Worm (Caenorhabditis elegans) whole organism, L4 larva: ENCODE data around the gene R13A1.1.

ENCODE experiments used
- T20F7.1 ChIP-seq: fragments of 200-800 bp; sonication (Bioruptor generic); optimal IDR thresholded peaks from 2 replicates; lab custom pipeline; 2018; ENCODE audit warnings: mild to moderate bottlenecking, missing genetic modification characterization, missing compliant biosample characterization
- Y48G9A.11 ChIP-seq: fragments of 200-800 bp; sonication (Bioruptor generic); IDR thresholded peaks from 2 replicates; pipeline ENCODE4 v1.3.6; 2022; ENCODE audit warnings: missing genetic modification reagents, missing genetic modification characterization, missing compliant biosample characterization
- Y5F2A.4 ChIP-seq: fragments of 200-800 bp; sonication (Bioruptor generic); optimal IDR thresholded peaks from 2 replicates; lab custom pipeline; 2018; ENCODE audit warnings: mild to moderate bottlenecking, missing genetic modification characterization, missing compliant biosample characterization
- Y75B8A.6 ChIP-seq: fragments of 200-800 bp; sonication (Bioruptor generic); IDR thresholded peaks from 2 replicates; pipeline ENCODE4 v1.3.6; 2022; ENCODE audit warnings: missing genetic modification reagents, missing genetic modification characterization, missing compliant biosample characterization
- aha-1 ChIP-seq: fragments of 150-350 bp; peaks from one replicate; lab custom pipeline; 2014; ENCODE audit warnings: missing biosample characterization, missing genetic modification characterization
- aly-2 ChIP-seq: sonication (generic microtip); optimal IDR thresholded peaks from 2 replicates; lab custom pipeline; 2018; ENCODE audit warnings: missing biosample characterization, missing genetic modification characterization
- ceh-44 ChIP-seq: fragments of 200-800 bp; sonication (Bioruptor generic); IDR thresholded peaks from 2 replicates; pipeline ENCODE4 v1.3.6; 2022; ENCODE audit warnings: missing genetic modification reagents, missing genetic modification characterization, missing compliant biosample characterization
- cey-2 ChIP-seq: sonication (generic microtip); optimal IDR thresholded peaks from 3 replicates; lab custom pipeline; 2017; ENCODE audit warnings: missing genetic modification characterization, mild to moderate bottlenecking, missing compliant biosample characterization, antibody characterized with exemption, borderline replicate concordance; ENCODE audit not compliant: insufficient read depth
- daf-12 ChIP-seq: fragments of 150-350 bp; optimal IDR thresholded peaks from 2 replicates; lab custom pipeline; 2014; ENCODE audit warnings: missing biosample characterization, missing genetic modification reagents, missing genetic modification characterization
- daf-16 ChIP-seq, 3 experiments: sonication (generic microtip); optimal IDR thresholded peaks; 2 replicates each; lab custom pipeline; 2016 to 2017; ENCODE audit warnings: missing genetic modification characterization in 3 of 3, missing genetic modification reagents in 3 of 3, mild to moderate bottlenecking in 2 of 3, missing compliant biosample characterization in 2 of 3, missing biosample characterization in 1 of 3, moderate library complexity in 1 of 3
- dmd-9 ChIP-seq: fragments of 200-800 bp; sonication (Bioruptor generic); IDR thresholded peaks from 2 replicates; pipeline ENCODE4 v1.3.6; 2022; ENCODE audit warnings: missing genetic modification reagents, missing genetic modification characterization, missing compliant biosample characterization
- dpl-1 ChIP-seq: fragments of 150-350 bp; optimal IDR thresholded peaks from 2 replicates; lab custom pipeline; 2014; ENCODE audit warnings: missing biosample characterization, missing genetic modification reagents, missing genetic modification characterization
- duxl-1 ChIP-seq: sonication (generic microtip); optimal IDR thresholded peaks from 2 replicates; lab custom pipeline; 2016; ENCODE audit warnings: mild to moderate bottlenecking, missing genetic modification characterization, moderate library complexity, missing compliant biosample characterization; ENCODE audit not compliant: poor library complexity
- dve-1 ChIP-seq: sonication (generic microtip); optimal IDR thresholded peaks from 2 replicates; lab custom pipeline; 2017; ENCODE audit warnings: antibody characterized with exemption, mild to moderate bottlenecking, missing genetic modification characterization, missing compliant biosample characterization; ENCODE audit not compliant: insufficient read depth
- egl-27 ChIP-seq: sonication (generic microtip); optimal IDR thresholded peaks from 3 replicates; lab custom pipeline; 2017; ENCODE audit warnings: missing biosample characterization, missing genetic modification reagents, missing genetic modification characterization
- egl-43 ChIP-seq: fragments of 200-800 bp; sonication (Bioruptor generic); IDR thresholded peaks from 2 replicates; pipeline ENCODE4 v1.3.6; 2022; ENCODE audit warnings: missing genetic modification reagents, missing genetic modification characterization, missing compliant biosample characterization
- hlh-11 ChIP-seq: fragments of 200-800 bp; sonication (Bioruptor generic); optimal IDR thresholded peaks from 2 replicates; lab custom pipeline; 2018; ENCODE audit warnings: mild to moderate bottlenecking, missing genetic modification characterization, missing compliant biosample characterization
- hlh-30 ChIP-seq: sonication (generic microtip); optimal IDR thresholded peaks from 2 replicates; lab custom pipeline; 2017; ENCODE audit warnings: antibody characterized with exemption, mild to moderate bottlenecking, missing genetic modification characterization, missing compliant biosample characterization; ENCODE audit not compliant: insufficient read depth
- jun-1 ChIP-seq: fragments of 150-350 bp; optimal IDR thresholded peaks from 2 replicates; lab custom pipeline; 2014; ENCODE audit warnings: missing biosample characterization, missing genetic modification reagents, missing genetic modification characterization
- lin-15B ChIP-seq: fragments of 150-350 bp; sonication (generic microtip); optimal IDR thresholded peaks from 3 replicates; lab custom pipeline; 2014; ENCODE audit warnings: missing biosample characterization, missing genetic modification characterization
- lin-29 ChIP-seq: fragments of 200-800 bp; sonication (Bioruptor generic); IDR thresholded peaks from 2 replicates; pipeline ENCODE4 v1.3.6; 2022; ENCODE audit warnings: missing genetic modification reagents, missing genetic modification characterization, missing compliant biosample characterization
- lin-38 ChIP-seq: fragments of 200-800 bp; sonication (Bioruptor generic); IDR thresholded peaks from 2 replicates; pipeline ENCODE4 v1.3.6; 2022; ENCODE audit warnings: missing genetic modification reagents, missing genetic modification characterization, missing compliant biosample characterization
- madf-5 ChIP-seq, 2 experiments: fragments of 200-800 bp; sonication (Bioruptor generic); IDR thresholded peaks; 2 replicates each; pipeline ENCODE4 v1.3.6; 2022; ENCODE audit warnings: missing compliant biosample characterization in 2 of 2, missing genetic modification characterization in 2 of 2
- madf-9 ChIP-seq: fragments of 200-800 bp; sonication (Bioruptor generic); conservative IDR thresholded peaks from 2 replicates; pipeline ENCODE4 v1.3.6; 2022; ENCODE audit warnings: missing genetic modification reagents, missing genetic modification characterization, missing compliant biosample characterization
- mxl-2 ChIP-seq: fragments of 200-800 bp; sonication (Bioruptor generic); conservative IDR thresholded peaks from 2 replicates; pipeline ENCODE4 v1.3.6; 2022; ENCODE audit warnings: missing genetic modification reagents, missing genetic modification characterization, missing compliant biosample characterization
- mxl-3 ChIP-seq: fragments of 200-800 bp; sonication (Bioruptor generic); optimal IDR thresholded peaks from 2 replicates; lab custom pipeline; 2018; ENCODE audit warnings: mild to moderate bottlenecking, missing genetic modification characterization, missing compliant biosample characterization
- nhr-11 ChIP-seq: fragments of 150-350 bp; optimal IDR thresholded peaks from 2 replicates; lab custom pipeline; 2014; ENCODE audit warnings: missing biosample characterization, missing genetic modification characterization
- nhr-42 ChIP-seq: fragments of 200-800 bp; sonication (Bioruptor generic); IDR thresholded peaks from 2 replicates; pipeline ENCODE4 v1.3.6; 2022; ENCODE audit warnings: missing genetic modification characterization, missing compliant biosample characterization
- nhr-77 ChIP-seq: fragments of 150-350 bp; optimal IDR thresholded peaks from 2 replicates; lab custom pipeline; 2014; ENCODE audit warnings: missing biosample characterization, missing genetic modification characterization
- pha-4 ChIP-seq, 2 experiments: fragments of 150-350 bp in 1 of 2; fragments of 200-800 bp in 1 of 2; sonication (Bioruptor generic) in 1 of 2; IDR thresholded peaks in 1 of 2; optimal IDR thresholded peaks in 1 of 2; 2 replicates each; pipeline versions ENCODE4 v1.3.6 to Lab custom; 2014 to 2022; ENCODE audit warnings: missing genetic modification characterization in 2 of 2, missing genetic modification reagents in 2 of 2, missing biosample characterization in 1 of 2, missing compliant biosample characterization in 1 of 2
- pqm-1 ChIP-seq: sonication (generic microtip); optimal IDR thresholded peaks from 2 replicates; lab custom pipeline; 2017; ENCODE audit warnings: missing biosample characterization, missing genetic modification characterization
- rbr-2 ChIP-seq: sonication (generic microtip); optimal IDR thresholded peaks from 2 replicates; lab custom pipeline; 2016; ENCODE audit warnings: missing genotype, missing genetic modification characterization, missing compliant biosample characterization
- snpc-1.2 ChIP-seq: fragments of 200-800 bp; sonication (Bioruptor generic); IDR thresholded peaks from 2 replicates; pipeline ENCODE4 v1.3.6; 2022; ENCODE audit warnings: missing genetic modification reagents, missing genetic modification characterization, missing compliant biosample characterization
- spr-1 ChIP-seq: sonication (generic microtip); optimal IDR thresholded peaks from 2 replicates; lab custom pipeline; 2016; ENCODE audit warnings: mild to moderate bottlenecking, missing genetic modification characterization, missing compliant biosample characterization
- unc-39 ChIP-seq: sonication (generic microtip); optimal IDR thresholded peaks from 2 replicates; lab custom pipeline; 2017; ENCODE audit warnings: missing biosample characterization, missing genetic modification characterization
- unc-62 ChIP-seq, 3 experiments: fragments of 150-350 bp in 1 of 3; sonication (generic microtip); optimal IDR thresholded peaks in 2 of 3; peaks in 1 of 3; 1 replicate in 1 of 3; 2 replicates in 2 of 3; lab custom pipeline; 2014 to 2017; ENCODE audit warnings: missing biosample characterization in 3 of 3, missing genetic modification characterization in 3 of 3, missing genetic modification reagents in 3 of 3, missing genotype in 1 of 3
- zfp-2 ChIP-seq: sonication (generic microtip); optimal IDR thresholded peaks from 2 replicates; lab custom pipeline; 2016; ENCODE audit warnings: mild to moderate bottlenecking, missing genetic modification characterization, missing compliant biosample characterization
- ztf-7 ChIP-seq: fragments of 150-350 bp; optimal IDR thresholded peaks from 2 replicates; lab custom pipeline; 2014; ENCODE audit warnings: missing biosample characterization, missing genetic modification characterization

Gene R13A1.1

ce11 chrIV:7211313-7211712 is 8.5 kb upstream of the R13A1.1 start:
- TF ChIP-seq unc-62 (GFP tag; optimal IDR thresholded peaks at IDR 0.05 in 1 of 2; lab: Kevin White, UChicago) = peak in 1 of 2 experiments; percentile 54
- TF ChIP-seq unc-62 (tag; optimal IDR thresholded peaks at IDR 0.05; lab: Kevin White, UChicago) = no peak
- TF ChIP-seq madf-5 (GFP tag; IDR thresholded peaks at IDR 0.05; lab: Robert Waterston, UW) = no peak

ce11 chrIV:7212769-7213168 is 7.1 kb upstream of the R13A1.1 start:
- TF ChIP-seq Y75B8A.6 (no peak), daf-16 (GFP tag; optimal IDR thresholded peaks at IDR 0.05; lab: Kevin White, UChicago) (no peak), daf-16 (tag; optimal IDR thresholded peaks at IDR 0.05; lab: Kevin White, UChicago) (peak; percentile 50), pqm-1 (tag; lab: Kevin White, UChicago) (peak; percentile 58)

ce11 chrIV:7216210-7216609 is 3.6 kb upstream of the R13A1.1 start:
- peak; percentile 74 for TF ChIP-seq aha-1
- peak in 1 of 2 experiments; percentile 89 for TF ChIP-seq unc-62 (GFP tag; optimal IDR thresholded peaks at IDR 0.05 in 1 of 2; lab: Kevin White, UChicago)
- TF ChIP-seq unc-62 (tag; optimal IDR thresholded peaks at IDR 0.05; lab: Kevin White, UChicago) = no peak
- TF ChIP-seq pha-4 (GFP tag; IDR thresholded peaks at IDR 0.05; lab: Robert Waterston, UW) = no peak
- TF ChIP-seq pha-4 (tag; optimal IDR thresholded peaks at IDR 0.05; lab: Kevin White, UChicago) = no peak

ce11 chrIV:7222088-7222487 is 2.3 kb downstream of the R13A1.1 start:
- TF ChIP-seq egl-43 (GFP tag; lab: Robert Waterston, UW) = no peak
- TF ChIP-seq aha-1 = peak; percentile 56

- no peak for TF ChIP-seq lin-29 (GFP tag; lab: Robert Waterston, UW)
- TF ChIP-seq duxl-1 = no peak
- peak; percentile 25; the same call in 1 of the 2 replicates for TF ChIP-seq lin-38 (GFP tag; lab: Robert Waterston, UW)
- no peak for TF ChIP-seq aly-2
- TF ChIP-seq daf-12 (tag; lab: Kevin White, UChicago) = no peak
- TF ChIP-seq snpc-1.2 (GFP tag; lab: Robert Waterston, UW) = 0 out of 2 replicates have a peak, but pooled peaks have one; percentile 17
- TF ChIP-seq Y5F2A.4 = no peak
Measured at ce11 chrIV:7227072-7227471, 7.2 kb downstream of the R13A1.1 start, which contains the start of gene R13A1.10. TSS of gene R13A1.10 (minus strand) at chrIV:7227172.

ce11 chrIV:7228208-7228607 is 8.4 kb downstream of the R13A1.1 start, which contains the start of gene D2024.5:
TSS of gene D2024.5 (minus strand) at chrIV:7228308.
- no peak for TF ChIP-seq unc-39 (tag; lab: Kevin White, UChicago)
- TF ChIP-seq Y48G9A.11 = no peak
- TF ChIP-seq T20F7.1 = no peak
- TF ChIP-seq egl-43 (GFP tag; lab: Robert Waterston, UW) = no peak
- TF ChIP-seq dpl-1 = no peak

ce11 chrIV:7230198-7230597 is 10.4 kb downstream of the R13A1.1 start, which contains the start of gene cap-1:
TSS of gene cap-1 (minus strand) at chrIV:7230223.
- TF ChIP-seq hlh-30 (tag; lab: Kevin White, UChicago) (peak; percentile 36), rbr-2 (tag; lab: Kevin White, UChicago) (peak; percentile 63), egl-27 (tag; lab: Kevin White, UChicago) (no peak), snpc-1.2 (GFP tag; lab: Robert Waterston, UW) (no peak), cey-2 (tag; lab: Kevin White, UChicago) (no peak), hlh-11 (peak; percentile 45), ceh-44 (GFP tag; lab: Robert Waterston, UW) (peak; percentile 78), mxl-2 (GFP tag; lab: Robert Waterston, UW) (no peak), nhr-11 (tag; lab: Kevin White, UChicago) (no peak), ztf-7 (no peak), dve-1 (tag; lab: Kevin White, UChicago) (peak; percentile 86), nhr-42 (GFP tag; lab: Robert Waterston, UW) (no peak), zfp-2 (tag; lab: Kevin White, UChicago) (no peak), mxl-3 (peak; percentile 59), madf-9 (GFP tag; lab: Robert Waterston, UW) (no peak), lin-15B (tag; lab: Kevin White, UChicago) (peak; percentile 17), nhr-77 (tag; lab: Kevin White, UChicago) (peak; percentile 85), dmd-9 (no peak), spr-1 (tag; lab: Kevin White, UChicago) (no peak), jun-1 (no peak)
